Worm (Caenorhabditis elegans) whole organism, L3 larva: Measurements from ENCODE around the gene bca-1.

ENCODE experiments used
- ZK546.5 ChIP-seq: sonication (generic microtip); optimal IDR thresholded peaks from 2 replicates; lab custom pipeline; 2017; ENCODE audit warnings: missing biosample characterization, missing genetic modification characterization
- aly-2 ChIP-seq: fragments of 150-350 bp; optimal IDR thresholded peaks from 2 replicates; lab custom pipeline; 2014; ENCODE audit warnings: missing biosample characterization, missing genetic modification characterization
- ceh-16 ChIP-seq: sonication (generic microtip); optimal IDR thresholded peaks from 2 replicates; lab custom pipeline; 2017; ENCODE audit warnings: missing biosample characterization, missing genetic modification characterization
- daf-12 ChIP-seq: fragments of 150-350 bp; optimal IDR thresholded peaks from 2 replicates; lab custom pipeline; 2014; ENCODE audit warnings: missing biosample characterization, missing genetic modification reagents, missing genetic modification characterization
- skn-1 ChIP-seq: fragments of 150-350 bp; optimal IDR thresholded peaks from 2 replicates; lab custom pipeline; 2014; ENCODE audit warnings: missing biosample characterization, missing genetic modification characterization
- unc-39 ChIP-seq: sonication (generic microtip); optimal IDR thresholded peaks from 4 replicates; lab custom pipeline; 2017; ENCODE audit warnings: missing biosample characterization, missing genetic modification characterization

DNA sequence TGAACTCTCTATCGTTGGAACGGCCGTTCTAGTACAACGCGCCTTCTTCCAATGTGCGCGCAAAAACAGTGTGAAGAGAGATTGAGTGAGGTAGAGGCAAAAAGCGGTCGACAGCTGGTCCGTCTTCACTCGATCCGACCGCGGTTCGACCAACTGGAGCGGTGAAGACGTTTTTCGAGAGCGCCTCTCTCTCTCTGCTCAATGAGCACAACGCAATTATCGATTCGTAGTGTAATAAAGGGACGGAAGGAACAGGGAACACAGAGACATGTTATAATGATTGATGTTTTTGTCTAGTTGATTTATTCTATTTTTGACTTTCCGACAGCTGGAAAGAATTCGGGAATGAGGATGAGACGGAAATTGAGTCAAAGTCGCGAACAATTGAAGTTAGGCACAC lies 20.3 kb upstream of the bca-1 start:
- TF ChIP-seq unc-39: no peak
- no peak for TF ChIP-seq skn-1
- no peak for TF ChIP-seq daf-12 (tag; lab: Kevin White, UChicago)
- TF ChIP-seq aly-2 (tag; lab: Kevin White, UChicago): no peak
- TF ChIP-seq ceh-16: no peak
- no peak for TF ChIP-seq ZK546.5 (tag; lab: Kevin White, UChicago)
